Worm (Caenorhabditis elegans) whole organism, young adult: ENCODE results near the gene T28C6.3.

ENCODE experiments used
- B0336.3 ChIP-seq: fragments of 200-800 bp; sonication (Bioruptor generic); IDR thresholded peaks from 2 replicates; pipeline ENCODE4 v1.3.6; 2022; ENCODE audit warnings: missing genetic modification characterization, missing compliant biosample characterization
- F10E7.11 ChIP-seq: sonication (generic microtip); optimal IDR thresholded peaks from 2 replicates; lab custom pipeline; 2017; ENCODE audit warnings: mild to moderate bottlenecking, missing genetic modification characterization, moderate library complexity, missing compliant biosample characterization
- F23B12.7 ChIP-seq: sonication (generic microtip); optimal IDR thresholded peaks from 2 replicates; lab custom pipeline; 2017; ENCODE audit warnings: missing genetic modification characterization, mild to moderate bottlenecking, missing compliant biosample characterization, antibody characterized with exemption, moderate library complexity; ENCODE audit not compliant: insufficient read depth
- F33H1.4 ChIP-seq: fragments of 200-800 bp; sonication (Bioruptor generic); IDR thresholded peaks from 2 replicates; pipeline ENCODE4 v1.3.6; 2022; ENCODE audit warnings: missing genetic modification reagents, missing genetic modification characterization, missing compliant biosample characterization
- K12H6.12 ChIP-seq: fragments of 200-800 bp; sonication (Bioruptor generic); optimal IDR thresholded peaks from 2 replicates; lab custom pipeline; 2018; ENCODE audit warnings: mild to moderate bottlenecking, missing genetic modification characterization, missing compliant biosample characterization
- T26A5.8 ChIP-seq: sonication (generic microtip); optimal IDR thresholded peaks from 2 replicates; lab custom pipeline; 2016; ENCODE audit warnings: missing genetic modification characterization, missing compliant biosample characterization
- Y53G8AR.9 ChIP-seq: fragments of 200-800 bp; sonication (Bioruptor generic); conservative IDR thresholded peaks from 2 replicates; pipeline ENCODE4 v1.3.6; 2022; ENCODE audit warnings: missing genetic modification reagents, missing genetic modification characterization, missing compliant biosample characterization
- Y56A3A.18 ChIP-seq: fragments of 200-800 bp; sonication (Bioruptor generic); IDR thresholded peaks from 2 replicates; pipeline ENCODE4 v1.3.6; 2022; ENCODE audit warnings: missing genetic modification reagents, missing genetic modification characterization, missing compliant biosample characterization
- Y95B8A.8 ChIP-seq: fragments of 200-800 bp; sonication (Bioruptor generic); IDR thresholded peaks from 2 replicates; pipeline ENCODE4 v1.3.6; 2022; ENCODE audit warnings: missing genetic modification reagents, missing genetic modification characterization, missing compliant biosample characterization
- ZK185.1 ChIP-seq: sonication (generic microtip); optimal IDR thresholded peaks from 2 replicates; lab custom pipeline; 2016; ENCODE audit warnings: mild to moderate bottlenecking, missing genetic modification characterization, missing compliant biosample characterization; ENCODE audit not compliant: poor library complexity, severe bottlenecking
- akir-1 ChIP-seq: fragments of 200-800 bp; sonication (Bioruptor generic); optimal IDR thresholded peaks from 2 replicates; lab custom pipeline; 2018; ENCODE audit warnings: mild to moderate bottlenecking, missing genetic modification characterization, moderate library complexity, missing compliant biosample characterization
- aptf-2 ChIP-seq: fragments of 200-800 bp; sonication (Bioruptor generic); conservative IDR thresholded peaks from 2 replicates; pipeline ENCODE4 v1.3.6; 2022; ENCODE audit warnings: missing genetic modification reagents, missing genetic modification characterization, missing compliant biosample characterization
- atf-7 ChIP-seq: sonication (generic microtip); optimal IDR thresholded peaks from 2 replicates; lab custom pipeline; 2017; ENCODE audit warnings: mild to moderate bottlenecking, missing genetic modification characterization, missing compliant biosample characterization
- athp-1 ChIP-seq: sonication (generic microtip); optimal IDR thresholded peaks from 2 replicates; lab custom pipeline; 2017; ENCODE audit warnings: mild to moderate bottlenecking, missing genetic modification characterization, missing compliant biosample characterization
- attf-3 ChIP-seq: fragments of 200-800 bp; sonication (Bioruptor generic); conservative IDR thresholded peaks from 2 replicates; pipeline ENCODE4 v1.3.6; 2022; ENCODE audit warnings: missing genetic modification reagents, missing genetic modification characterization, missing compliant biosample characterization
- attf-5 ChIP-seq: fragments of 200-800 bp; sonication (Bioruptor generic); optimal IDR thresholded peaks from 2 replicates; lab custom pipeline; 2018; ENCODE audit warnings: mild to moderate bottlenecking, missing genetic modification characterization, missing compliant biosample characterization
- cebp-1 ChIP-seq, 2 experiments: fragments of 200-800 bp in 1 of 2; sonication (Bioruptor generic) in 1 of 2; sonication (generic microtip) in 1 of 2; IDR thresholded peaks in 1 of 2; optimal IDR thresholded peaks in 1 of 2; 2 replicates each; pipeline versions ENCODE4 v1.3.6 to Lab custom; 2017 to 2022; ENCODE audit warnings: missing compliant biosample characterization in 2 of 2, missing genetic modification characterization in 2 of 2, mild to moderate bottlenecking in 1 of 2, missing genetic modification reagents in 1 of 2, moderate library complexity in 1 of 2
- dox-1 ChIP-seq: fragments of 200-800 bp; sonication (Bioruptor generic); IDR thresholded peaks from 2 replicates; pipeline ENCODE4 v1.3.6; 2022; ENCODE audit warnings: missing genetic modification reagents, missing genetic modification characterization, missing compliant biosample characterization
- efl-1 ChIP-seq: fragments of 150-350 bp; optimal IDR thresholded peaks from 2 replicates; lab custom pipeline; 2014; ENCODE audit warnings: missing biosample characterization, missing genetic modification reagents, missing genetic modification characterization
- egrh-3 ChIP-seq: fragments of 200-800 bp; sonication (Bioruptor generic); IDR thresholded peaks from 2 replicates; pipeline ENCODE4 v1.3.6; 2022; ENCODE audit warnings: missing genetic modification reagents, missing genetic modification characterization, missing compliant biosample characterization
- ekl-4 ChIP-seq: fragments of 200-800 bp; sonication (Bioruptor generic); IDR thresholded peaks from 2 replicates; pipeline ENCODE4 v1.3.6; 2022; ENCODE audit warnings: missing genetic modification reagents, missing genetic modification characterization, missing compliant biosample characterization
- ets-4 ChIP-seq: fragments of 200-800 bp; sonication (Bioruptor generic); optimal IDR thresholded peaks from 2 replicates; lab custom pipeline; 2018; ENCODE audit warnings: mild to moderate bottlenecking, missing genetic modification characterization, missing compliant biosample characterization
- gei-17 ChIP-seq: fragments of 200-800 bp; sonication (Bioruptor generic); optimal IDR thresholded peaks from 2 replicates; lab custom pipeline; 2018; ENCODE audit warnings: mild to moderate bottlenecking, missing genetic modification characterization, missing compliant biosample characterization
- hmg-1.2 ChIP-seq: fragments of 200-800 bp; sonication (Bioruptor generic); IDR thresholded peaks from 2 replicates; pipeline ENCODE4 v1.3.6; 2022; ENCODE audit warnings: missing genetic modification reagents, missing genetic modification characterization, missing compliant biosample characterization
- hmg-20 ChIP-seq: fragments of 200-800 bp; sonication (Bioruptor generic); IDR thresholded peaks from 2 replicates; pipeline ENCODE4 v1.3.6; 2022; ENCODE audit warnings: missing genetic modification reagents, missing genetic modification characterization, missing compliant biosample characterization
- hsf-1 ChIP-seq: fragments of 200-800 bp; sonication (Bioruptor generic); IDR thresholded peaks from 2 replicates; pipeline ENCODE4 v1.3.6; 2022; ENCODE audit warnings: missing genetic modification reagents, missing genetic modification characterization, missing compliant biosample characterization
- let-607 ChIP-seq, 2 experiments: fragments of 200-800 bp in 1 of 2; sonication (Bioruptor generic) in 1 of 2; sonication (generic microtip) in 1 of 2; optimal IDR thresholded peaks; 2 replicates each; lab custom pipeline; 2016 to 2018; ENCODE audit warnings: mild to moderate bottlenecking in 2 of 2, missing compliant biosample characterization in 2 of 2, missing genetic modification characterization in 2 of 2, moderate library complexity in 2 of 2, missing genotype in 1 of 2
- lin-26 ChIP-seq: fragments of 200-800 bp; sonication (Bioruptor generic); IDR thresholded peaks from 2 replicates; pipeline ENCODE4 v1.3.6; 2022; ENCODE audit warnings: missing genetic modification reagents, missing genetic modification characterization, missing compliant biosample characterization
- lin-35 ChIP-seq, 3 experiments: fragments of 150-350 bp in 2 of 3; sonication (generic microtip) in 1 of 3; optimal IDR thresholded peaks; 2 replicates each; lab custom pipeline; 2014 to 2018; ENCODE audit warnings: missing biosample characterization in 3 of 3, missing genetic modification characterization in 3 of 3, missing genetic modification reagents in 3 of 3
- lin-40 ChIP-seq: sonication (generic microtip); optimal IDR thresholded peaks from 2 replicates; lab custom pipeline; 2016; ENCODE audit warnings: missing genetic modification characterization, mild to moderate bottlenecking, missing compliant biosample characterization, missing genotype, missing genetic modification reagents
- lin-54 ChIP-seq: fragments of 200-800 bp; sonication (Bioruptor generic); optimal IDR thresholded peaks from 2 replicates; lab custom pipeline; 2018; ENCODE audit warnings: mild to moderate bottlenecking, missing genetic modification characterization, missing compliant biosample characterization
- madf-10 ChIP-seq: sonication (generic microtip); optimal IDR thresholded peaks from 2 replicates; lab custom pipeline; 2016; ENCODE audit warnings: mild to moderate bottlenecking, missing genetic modification characterization, missing compliant biosample characterization
- madf-6 ChIP-seq: fragments of 200-800 bp; sonication (Bioruptor generic); IDR thresholded peaks from 2 replicates; pipeline ENCODE4 v1.3.6; 2022; ENCODE audit warnings: missing genetic modification reagents, missing genetic modification characterization, missing compliant biosample characterization
- mcd-1 ChIP-seq: fragments of 200-800 bp; sonication (Bioruptor generic); IDR thresholded peaks from 2 replicates; pipeline ENCODE4 v1.3.6; 2022; ENCODE audit warnings: missing genetic modification reagents, missing genetic modification characterization, missing compliant biosample characterization
- nfyb-1 ChIP-seq: fragments of 200-800 bp; sonication (Bioruptor generic); IDR thresholded peaks from 2 replicates; pipeline ENCODE4 v1.3.6; 2022; ENCODE audit warnings: missing genetic modification reagents, missing genetic modification characterization, missing compliant biosample characterization
- nhr-80 ChIP-seq: sonication (generic microtip); optimal IDR thresholded peaks from 2 replicates; lab custom pipeline; 2016; ENCODE audit warnings: missing genetic modification characterization, missing compliant biosample characterization
- nhr-90 ChIP-seq: sonication (generic microtip); optimal IDR thresholded peaks from 2 replicates; lab custom pipeline; 2016; ENCODE audit warnings: missing genotype, mild to moderate bottlenecking, missing genetic modification characterization, missing compliant biosample characterization
- rcor-1 ChIP-seq: fragments of 200-800 bp; sonication (Bioruptor generic); IDR thresholded peaks from 2 replicates; pipeline ENCODE4 v1.3.6; 2022; ENCODE audit warnings: missing genetic modification reagents, missing genetic modification characterization, missing compliant biosample characterization
- repo-1 ChIP-seq: sonication (generic microtip); optimal IDR thresholded peaks from 2 replicates; lab custom pipeline; 2017; ENCODE audit warnings: mild to moderate bottlenecking, missing genetic modification characterization, missing compliant biosample characterization
- snpc-1.3 ChIP-seq: sonication (generic microtip); optimal IDR thresholded peaks from 2 replicates; lab custom pipeline; 2017; ENCODE audit warnings: missing genetic modification characterization, mild to moderate bottlenecking, missing compliant biosample characterization, antibody characterized with exemption, moderate library complexity, missing genotype, missing genetic modification reagents; ENCODE audit not compliant: insufficient read depth
- snpc-4 ChIP-seq, 5 experiments: fragments of 150-350 bp in 1 of 5; sonication (generic microtip) in 4 of 5; optimal IDR thresholded peaks; 2 replicates each; lab custom pipeline; 2014 to 2018; ENCODE audit warnings: missing genetic modification characterization in 5 of 5, missing biosample characterization in 3 of 5, antibody characterized with exemption in 2 of 5, mild to moderate bottlenecking in 2 of 5, missing compliant biosample characterization in 2 of 5, missing genotype in 2 of 5, moderate library complexity in 2 of 5, missing genetic modification reagents in 1 of 5
- somi-1 ChIP-seq: fragments of 200-800 bp; sonication (Bioruptor generic); optimal IDR thresholded peaks from 2 replicates; lab custom pipeline; 2018; ENCODE audit warnings: mild to moderate bottlenecking, missing genetic modification characterization, missing compliant biosample characterization
- sptf-2 ChIP-seq: fragments of 200-800 bp; sonication (Bioruptor generic); optimal IDR thresholded peaks from 2 replicates; lab custom pipeline; 2018; ENCODE audit warnings: mild to moderate bottlenecking, missing genetic modification characterization, missing compliant biosample characterization
- tbp1 ChIP-seq: fragments of 200-800 bp; sonication (Bioruptor generic); optimal IDR thresholded peaks from 2 replicates; lab custom pipeline; 2018; ENCODE audit warnings: mild to moderate bottlenecking, missing genetic modification characterization, missing compliant biosample characterization
- ztf-18 ChIP-seq: sonication (generic microtip); optimal IDR thresholded peaks from 2 replicates; lab custom pipeline; 2016; ENCODE audit warnings: missing genotype, mild to moderate bottlenecking, missing genetic modification characterization, missing compliant biosample characterization
- ztf-26 ChIP-seq: sonication (generic microtip); optimal IDR thresholded peaks from 2 replicates; lab custom pipeline; 2017; ENCODE audit warnings: missing genetic modification characterization, missing compliant biosample characterization

T28C6.3 gene

DNA sequence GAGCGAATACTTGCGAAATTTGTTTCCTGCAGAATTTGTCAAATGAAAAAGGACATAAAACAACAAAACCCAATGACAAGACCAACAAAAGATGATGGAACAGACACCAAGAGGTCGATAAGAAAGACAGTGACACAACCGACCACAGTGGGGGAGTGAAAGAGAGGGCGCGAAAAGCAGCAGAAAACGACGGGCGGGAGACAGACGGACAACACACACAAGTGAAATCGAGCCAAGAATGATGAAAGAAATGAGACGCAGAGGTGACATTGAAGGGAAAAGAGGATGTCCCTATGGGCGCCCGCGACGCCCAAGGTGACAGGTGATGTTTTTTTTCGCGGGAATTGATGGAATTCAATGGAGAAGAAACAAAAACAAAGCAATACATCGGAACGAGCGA lies 46.0 kb downstream of the T28C6.3 start:
- TF ChIP-seq hsf-1 (GFP tag; lab: Robert Waterston, UW) (no peak), aptf-2 (GFP tag; lab: Robert Waterston, UW) (no peak), hmg-1.2 (GFP tag; lab: Robert Waterston, UW) (peak; percentile 47), madf-6 (GFP tag; lab: Robert Waterston, UW) (peak; percentile 55; the same call in 1 of the 2 replicates), F10E7.11 (no peak), madf-10 (tag; lab: Kevin White, UChicago) (peak; percentile 23), mcd-1 (GFP tag; lab: Robert Waterston, UW) (0 out of 2 replicates have a peak, but pooled peaks have one; percentile 32), Y53G8AR.9 (no peak), K12H6.12 (peak; percentile 45), dox-1 (GFP tag; lab: Robert Waterston, UW) (peak; percentile 90), ets-4 (GFP tag; lab: Kevin White, UChicago) (peak; percentile 68), attf-3 (GFP tag; lab: Robert Waterston, UW) (peak; percentile 23; the same call in 1 of the 2 replicates), cebp-1 (GFP tag; IDR thresholded peaks at IDR 0.05; lab: Robert Waterston, UW) (peak; percentile 55; the same call in 1 of the 2 replicates), cebp-1 (tag; optimal IDR thresholded peaks at IDR 0.05; lab: Kevin White, UChicago) (peak; percentile 91), egrh-3 (GFP tag; lab: Robert Waterston, UW) (peak; percentile 29; the same call in 1 of the 2 replicates), rcor-1 (GFP tag; lab: Robert Waterston, UW) (no peak), B0336.3 (GFP tag; lab: Robert Waterston, UW) (peak; percentile 55), snpc-4 (GFP tag; optimal IDR thresholded peaks at IDR 0.05; lab: Kevin White, UChicago) (no peak), snpc-4 (tag; optimal IDR thresholded peaks at IDR 0.05; lab: Kevin White, UChicago) (peak in 2 of 4 experiments; percentile 30 to 41), nhr-80 (tag; lab: Kevin White, UChicago) (peak; percentile 99), ZK185.1 (peak; percentile 17), let-607 (tag; optimal IDR thresholded peaks at IDR 0.05; lab: Kevin White, UChicago) (peak; percentile 74 to 90), akir-1 (GFP tag; lab: Kevin White, UChicago) (no peak), repo-1 (tag; lab: Kevin White, UChicago) (no peak), T26A5.8 (tag; lab: Kevin White, UChicago) (no peak), attf-5 (GFP tag; lab: Kevin White, UChicago) (peak; percentile 63), athp-1 (tag; lab: Kevin White, UChicago) (peak; percentile 16), lin-35 (GFP tag; optimal IDR thresholded peaks at IDR 0.05; lab: Kevin White, UChicago) (no peak), F23B12.7 (peak; percentile 68), tbp1 (GFP tag; lab: Kevin White, UChicago) (peak; percentile 12), nfyb-1 (GFP tag; lab: Robert Waterston, UW) (peak; percentile 61), atf-7 (tag; lab: Kevin White, UChicago) (peak; percentile 17), F33H1.4 (GFP tag; lab: Robert Waterston, UW) (no peak), Y95B8A.8 (GFP tag; lab: Robert Waterston, UW) (no peak), Y56A3A.18 (GFP tag; lab: Robert Waterston, UW) (peak; percentile 77; the same call in 1 of the 2 replicates), ztf-18 (tag; lab: Kevin White, UChicago) (peak; percentile 53), ztf-26 (tag; lab: Kevin White, UChicago) (peak; percentile 67), lin-40 (tag; lab: Kevin White, UChicago) (peak; percentile 38), sptf-2 (GFP tag; lab: Kevin White, UChicago) (no peak), lin-54 (GFP tag; lab: Kevin White, UChicago) (peak; percentile 20), ekl-4 (GFP tag; lab: Robert Waterston, UW) (no peak), somi-1 (peak; percentile 44), efl-1 (GFP tag; lab: Kevin White, UChicago) (peak; percentile 17), nhr-90 (tag; lab: Kevin White, UChicago) (peak; percentile 62), gei-17 (GFP tag; lab: Kevin White, UChicago) (no peak), snpc-1.3 (peak; percentile 33), hmg-20 (0 out of 2 replicates have a peak, but pooled peaks have one; percentile 10), lin-26 (GFP tag; lab: Robert Waterston, UW) (no peak)
